Worm (Caenorhabditis elegans) whole organism, L1 larva: ENCODE measurements around the gene H40L08.3.

Source experiments
- nhr-77 ChIP-seq: fragments of 150-350 bp; optimal IDR thresholded peaks from 2 replicates; lab custom pipeline; 2014; ENCODE audit warnings: missing biosample characterization, missing genetic modification characterization
- pag-3 ChIP-seq: sonication (generic microtip); optimal IDR thresholded peaks from 2 replicates; lab custom pipeline; 2017; ENCODE audit warnings: missing genetic modification characterization, mild to moderate bottlenecking, missing compliant biosample characterization, antibody characterized with exemption, borderline replicate concordance; ENCODE audit not compliant: insufficient read depth
- unc-62 ChIP-seq: fragments of 150-350 bp; optimal IDR thresholded peaks from 2 replicates; lab custom pipeline; 2014; ENCODE audit warnings: missing biosample characterization, missing genetic modification reagents, missing genetic modification characterization

DNA sequence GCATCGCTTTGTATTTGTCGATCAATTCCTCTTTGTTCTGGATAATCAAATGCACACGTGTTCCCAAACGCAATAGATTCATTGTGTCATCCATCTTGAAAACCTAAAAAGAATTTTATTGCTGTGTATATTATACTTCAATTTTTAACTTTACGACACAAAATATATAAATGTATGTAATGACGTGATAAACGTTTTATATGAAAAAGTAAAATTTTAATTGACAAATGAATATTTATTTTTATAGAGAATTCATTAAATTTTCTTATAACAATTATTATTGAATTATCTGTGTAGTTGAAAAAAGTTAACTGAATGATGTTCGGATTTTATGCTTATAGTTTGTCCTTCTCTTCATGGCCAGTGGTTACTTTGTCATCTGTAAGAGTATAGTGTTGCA, 20.0 kb downstream of the H40L08.3 start, which contains the start of gene H03G16.7:
- TF ChIP-seq pag-3 (tag; lab: Kevin White, UChicago), result no peak
- TF ChIP-seq nhr-77 (tag; lab: Kevin White, UChicago), result no peak
- TF ChIP-seq unc-62 (GFP tag; lab: Kevin White, UChicago), result no peak
